Fruit fly (Drosophila melanogaster) whole organism, adult: Measurements from ENCODE around the gene CG3529.

ENCODE experiments used
- CG11617 ChIP-seq: fragments of 200-800 bp; sonication (Bioruptor generic); optimal IDR thresholded peaks from 2 replicates; lab custom pipeline; 2017; ENCODE audit warnings: mild to moderate bottlenecking, missing biosample characterization, missing genetic modification reagents, missing genetic modification characterization
- CG12768 ChIP-seq: fragments of 200-800 bp; sonication (Bioruptor generic); optimal IDR thresholded peaks from 2 replicates; lab custom pipeline; 2017; ENCODE audit warnings: missing biosample characterization, missing genetic modification characterization, mild to moderate bottlenecking, moderate library complexity, missing genetic modification reagents
- CG1620 ChIP-seq: fragments of 200-800 bp; sonication (Bioruptor generic); optimal IDR thresholded peaks from 2 replicates; lab custom pipeline; 2016; ENCODE audit warnings: missing biosample characterization, missing genetic modification characterization
- CG33017 ChIP-seq: fragments of 200-800 bp; sonication (Bioruptor generic); optimal IDR thresholded peaks from 2 replicates; lab custom pipeline; 2018; ENCODE audit warnings: missing biosample characterization, mild to moderate bottlenecking, missing genetic modification characterization, moderate library complexity
- CG5204 ChIP-seq: fragments of 200-800 bp; sonication (Bioruptor generic); optimal IDR thresholded peaks from 2 replicates; lab custom pipeline; 2016; ENCODE audit warnings: missing biosample characterization, missing genetic modification characterization
- CG7045 ChIP-seq: fragments of 200-800 bp; sonication (Bioruptor generic); optimal IDR thresholded peaks from 2 replicates; lab custom pipeline; 2017; ENCODE audit warnings: missing biosample characterization, mild to moderate bottlenecking, missing genetic modification characterization
- CG7101 ChIP-seq: fragments of 200-800 bp; sonication (Bioruptor generic); optimal IDR thresholded peaks from 2 replicates; lab custom pipeline; 2018; ENCODE audit warnings: missing biosample characterization, mild to moderate bottlenecking, missing genetic modification characterization, moderate library complexity
- Crg-1 ChIP-seq: fragments of 200-800 bp; sonication (Bioruptor generic); optimal IDR thresholded peaks from 2 replicates; lab custom pipeline; 2016; ENCODE audit warnings: missing biosample characterization, missing genetic modification characterization
- Hr96 ChIP-seq: fragments of 200-800 bp; sonication (Bioruptor generic); optimal IDR thresholded peaks from 2 replicates; lab custom pipeline; 2016; ENCODE audit warnings: missing biosample characterization, missing genetic modification characterization
- Mnt ChIP-seq: fragments of 200-800 bp; sonication (Bioruptor generic); optimal IDR thresholded peaks from 2 replicates; lab custom pipeline; 2016; ENCODE audit warnings: missing biosample characterization, mild to moderate bottlenecking, missing genetic modification characterization
- kay ChIP-seq: fragments of 200-800 bp; sonication (Bioruptor generic); peaks from one replicate; lab custom pipeline; 2016; ENCODE audit warnings: missing biosample characterization, missing genetic modification characterization, borderline replicate concordance
- ovo ChIP-seq: fragments of 200-800 bp; sonication (Bioruptor generic); optimal IDR thresholded peaks from 2 replicates; lab custom pipeline; 2016; ENCODE audit warnings: missing biosample characterization, missing genetic modification characterization
- pad ChIP-seq: fragments of 200-800 bp; sonication (Bioruptor generic); optimal IDR thresholded peaks from 3 replicates; lab custom pipeline; 2017; ENCODE audit warnings: missing biosample characterization, missing genetic modification characterization, mild to moderate bottlenecking, moderate library complexity, missing genetic modification reagents

DNA sequence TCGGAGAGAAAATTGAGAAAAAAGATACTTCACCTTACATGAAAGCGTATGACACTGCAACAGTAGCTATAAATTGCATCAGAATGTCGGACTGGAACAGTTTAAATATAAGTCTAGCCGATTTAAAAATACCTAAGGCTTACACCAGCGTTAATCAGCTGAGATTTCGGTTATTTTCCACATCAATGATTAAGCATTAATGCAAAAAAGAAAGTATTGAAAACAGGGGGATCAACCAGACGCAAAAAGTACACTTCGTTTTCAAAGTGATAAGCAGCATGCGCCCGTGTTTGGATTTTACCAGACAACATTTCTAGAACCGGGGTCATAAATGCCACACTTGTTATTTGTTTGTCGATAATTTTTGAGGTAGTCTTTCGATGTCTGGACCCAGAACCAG, 24.5 kb upstream of the CG3529 start:
- no peak for TF ChIP-seq pad (GFP tag; lab: Kevin White, UChicago)
- no peak for TF ChIP-seq CG12768 (GFP tag; lab: Kevin White, UChicago)
- no peak for TF ChIP-seq ovo
- TF ChIP-seq kay: no peak
- no peak for TF ChIP-seq CG5204 (GFP tag; lab: Kevin White, UChicago)
- no peak for TF ChIP-seq CG1620 (GFP tag; lab: Kevin White, UChicago)
- TF ChIP-seq Hr96 (GFP tag; lab: Kevin White, UChicago): no peak
- TF ChIP-seq Crg-1 (GFP tag; lab: Kevin White, UChicago): no peak
- TF ChIP-seq Mnt: no peak
- no peak for TF ChIP-seq CG7045 (GFP tag; lab: Kevin White, UChicago)
- no peak for TF ChIP-seq CG7101 (tag; lab: Kevin White, UChicago)
- TF ChIP-seq CG11617 (GFP tag; lab: Kevin White, UChicago): no peak
- no peak for TF ChIP-seq CG33017 (tag; lab: Kevin White, UChicago)
